Fruit fly (Drosophila melanogaster): ENCODE measurements around the gene Rala.

Gene Rala

dm6 chrX:3687837-3688375, 31.5 kb downstream of the Rala start (continued):
- TF ChIP-seq sens-2 (GFP tag; IDR thresholded peaks at IDR 0.05) (peak; percentile 38; the same call in 1 of the 2 replicates), NfI (GFP tag; optimal IDR thresholded peaks at IDR 0.05) (peak; percentile 54), CG13624 (GFP tag; optimal IDR thresholded peaks at IDR 0.05) (peak; percentile 58), her (GFP tag; optimal IDR thresholded peaks at IDR 0.05) (peak; percentile 74), CG11504 (tag; optimal IDR thresholded peaks at IDR 0.05) (peak; percentile 75), ftz-f1 (GFP tag; optimal IDR thresholded peaks at IDR 0.05) (no peak), CG7839 (tag; optimal IDR thresholded peaks at IDR 0.05) (peak; percentile 65), tup (GFP tag; optimal IDR thresholded peaks at IDR 0.05) (no peak), ara (GFP tag; IDR thresholded peaks at IDR 0.05) (peak; percentile 64; the same call in 1 of the 2 replicates), CG3281 (GFP tag; optimal IDR thresholded peaks at IDR 0.05) (peak; percentile 50), ac (GFP tag; optimal IDR thresholded peaks at IDR 0.05) (no peak), CoRest (tag; optimal IDR thresholded peaks at IDR 0.05) (peak; percentile 44), nerfin-2 (GFP tag; IDR thresholded peaks at IDR 0.05; ENCODE audit: partially characterized antibody) (no peak), cad (GFP tag; optimal IDR thresholded peaks at IDR 0.05) (no peak), ab (GFP tag; optimal IDR thresholded peaks at IDR 0.05) (peak; percentile 71), CG4730 (GFP tag; IDR thresholded peaks at IDR 0.05) (0 out of 2 replicates have a peak, but pooled peaks have one; percentile 7), tgo (GFP tag; IDR thresholded peaks at IDR 0.05) (peak; percentile 57), Deaf1 (tag; optimal IDR thresholded peaks at IDR 0.05) (no peak), CG34422 (GFP tag; IDR thresholded peaks at IDR 0.05) (peak; percentile 45; the same call in 1 of the 3 replicates), CG6272 (GFP tag; IDR thresholded peaks at IDR 0.05) (peak; percentile 36; the same call in 1 of the 2 replicates), CG11398 (GFP tag; optimal IDR thresholded peaks at IDR 0.05) (peak; percentile 47), CG1529 (GFP tag; optimal IDR thresholded peaks at IDR 0.05) (peak; percentile 57), ase (GFP tag; IDR thresholded peaks at IDR 0.05) (peak; percentile 68; the same call in 2 of the 3 replicates), CG4820 (GFP tag; optimal IDR thresholded peaks at IDR 0.05) (peak; percentile 48), schlank (tag; optimal IDR thresholded peaks at IDR 0.05) (no peak), exex (tag; optimal IDR thresholded peaks at IDR 0.05) (no peak), CG34224 (GFP tag; IDR thresholded peaks at IDR 0.05; ENCODE audit: partially characterized antibody) (peak; percentile 18; the same call in 1 of the 3 replicates), HLHmδ (GFP tag; optimal IDR thresholded peaks at IDR 0.05) (peak; percentile 41), Dip2 (GFP tag; IDR thresholded peaks at IDR 0.05) (no peak), br (optimal IDR thresholded peaks at IDR 0.05) (no peak), danr (GFP tag; IDR thresholded peaks at IDR 0.05) (no peak), C15 (GFP tag; IDR thresholded peaks at IDR 0.05) (0 out of 3 replicates have a peak, but pooled peaks have one; percentile 15), unpg (GFP tag; optimal IDR thresholded peaks at IDR 0.05) (peak; percentile 70), Xbp1 (GFP tag; optimal IDR thresholded peaks at IDR 0.05) (peak; percentile 75), Atf3 (GFP tag; optimal IDR thresholded peaks at IDR 0.05) (no peak), CG5180 (GFP tag; optimal IDR thresholded peaks at IDR 0.05) (no peak), CkIIα-i1 (GFP tag; IDR thresholded peaks at IDR 0.05) (no peak), gro (GFP tag; optimal IDR thresholded peaks at IDR 0.05) (no peak), zfh2 (GFP tag; optimal IDR thresholded peaks at IDR 0.05) (peak; percentile 47), mirr (GFP tag; optimal IDR thresholded peaks at IDR 0.05) (no peak), CG7987 (GFP tag; optimal IDR thresholded peaks at IDR 0.05) (peak; percentile 28), TFAM (GFP tag; optimal IDR thresholded peaks at IDR 0.05) (no peak), trh (GFP tag; optimal IDR thresholded peaks at IDR 0.05) (no peak), sima (GFP tag; optimal IDR thresholded peaks at IDR 0.05) (no peak), tap (tag; optimal IDR thresholded peaks at IDR 0.05) (peak; percentile 14), sob (GFP tag; IDR thresholded peaks at IDR 0.05) (peak; percentile 51; the same call in 1 of the 2 replicates), Sox100B (GFP tag; optimal IDR thresholded peaks at IDR 0.05) (peak; percentile 19), NC2β (GFP tag; optimal IDR thresholded peaks at IDR 0.05) (peak; percentile 70), ash1 (GFP tag; optimal IDR thresholded peaks at IDR 0.05) (no peak), ranshi (GFP tag; IDR thresholded peaks at IDR 0.05) (peak; percentile 71), crc (GFP tag; optimal IDR thresholded peaks at IDR 0.05) (no peak)
